Worm (Caenorhabditis elegans) whole organism, early embryonic: ENCODE data around the gene T10C6.10.

ENCODE experiments used
- ama-1 ChIP-seq: fragments of 150-350 bp; optimal IDR thresholded peaks from 2 replicates; lab custom pipeline; 2014
- ceh-13 ChIP-seq: fragments of 200-800 bp; sonication (Bioruptor generic); optimal IDR thresholded peaks from 2 replicates; lab custom pipeline; 2018; ENCODE audit warnings: mild to moderate bottlenecking, missing genetic modification characterization, missing compliant biosample characterization
- ets-7 ChIP-seq: sonication (generic microtip); optimal IDR thresholded peaks from 2 replicates; lab custom pipeline; 2016; ENCODE audit warnings: missing genotype, missing genetic modification characterization, missing compliant biosample characterization
- flt-1 ChIP-seq: fragments of 200-800 bp; sonication (Bioruptor generic); IDR thresholded peaks from 2 replicates; pipeline ENCODE4 v1.3.6; 2022; ENCODE audit warnings: missing genetic modification characterization, missing compliant biosample characterization
- hmbx-1 ChIP-seq: sonication (generic microtip); optimal IDR thresholded peaks from 2 replicates; lab custom pipeline; 2016; ENCODE audit warnings: mild to moderate bottlenecking, missing genetic modification characterization, missing compliant biosample characterization
- hnd-1 ChIP-seq: sonication (generic microtip); optimal IDR thresholded peaks from 2 replicates; lab custom pipeline; 2016; ENCODE audit warnings: missing genetic modification characterization, missing compliant biosample characterization
- scrt-1 ChIP-seq: fragments of 200-800 bp; sonication (Bioruptor generic); IDR thresholded peaks from 2 replicates; pipeline ENCODE4 v1.3.6; 2022; ENCODE audit warnings: missing genetic modification characterization, missing compliant biosample characterization
- sea-1 ChIP-seq: fragments of 200-800 bp; sonication (Bioruptor generic); conservative IDR thresholded peaks from 2 replicates; pipeline ENCODE4 v1.3.6; 2022; ENCODE audit warnings: missing genetic modification characterization, missing compliant biosample characterization
- tbx-37 ChIP-seq: fragments of 200-800 bp; sonication (Bioruptor generic); conservative IDR thresholded peaks from 2 replicates; pipeline ENCODE4 v1.3.6; 2022; ENCODE audit warnings: missing genetic modification reagents, missing genetic modification characterization, missing compliant biosample characterization

- TF ChIP-seq tbx-37 (GFP tag; lab: Robert Waterston, UW) (no peak), sea-1 (GFP tag; lab: Robert Waterston, UW) (no peak), hmbx-1 (tag; lab: Kevin White, UChicago) (no peak), ets-7 (tag; lab: Kevin White, UChicago) (no peak), flt-1 (GFP tag; lab: Robert Waterston, UW) (no peak), ama-1 (lab: Kevin White, UChicago) (no peak), hnd-1 (tag; lab: Kevin White, UChicago) (no peak), scrt-1 (GFP tag; lab: Robert Waterston, UW) (no peak), ceh-13 (GFP tag; lab: Kevin White, UChicago) (no peak)
Measured at ce11 chrV:16057010-16057463, 20.8 kb downstream of the T10C6.10 start, which contains the start of gene F14H3.5.
